Worm (Caenorhabditis elegans) whole organism, L2 larva: ENCODE results near the gene T24B8.3.

ENCODE experiments used
- R02D3.7 ChIP-seq: fragments of 150-350 bp; optimal IDR thresholded peaks from 2 replicates; lab custom pipeline; 2014; ENCODE audit warnings: missing biosample characterization, missing genetic modification characterization
- ZK546.5 ChIP-seq: sonication (generic microtip); optimal IDR thresholded peaks from 2 replicates; lab custom pipeline; 2017; ENCODE audit warnings: missing biosample characterization, missing genetic modification characterization
- ama-1 ChIP-seq: fragments of 150-350 bp; optimal IDR thresholded peaks from 2 replicates; lab custom pipeline; 2018; ENCODE audit warnings: inconsistent platforms
- nhr-10 ChIP-seq: sonication (generic microtip); optimal IDR thresholded peaks from 2 replicates; lab custom pipeline; 2017; ENCODE audit warnings: missing biosample characterization, missing genetic modification characterization
- nhr-12 ChIP-seq: fragments of 150-350 bp; optimal IDR thresholded peaks from 2 replicates; lab custom pipeline; 2014; ENCODE audit warnings: missing biosample characterization, missing genetic modification characterization
- nhr-237 ChIP-seq: fragments of 150-350 bp; optimal IDR thresholded peaks from 2 replicates; lab custom pipeline; 2014; ENCODE audit warnings: missing biosample characterization, missing genetic modification characterization
- nhr-25 ChIP-seq: fragments of 150-350 bp; sonication (generic microtip); optimal IDR thresholded peaks from 3 replicates; lab custom pipeline; 2014; ENCODE audit warnings: missing biosample characterization, missing genetic modification characterization
- peb-1 ChIP-seq: fragments of 150-350 bp; optimal IDR thresholded peaks from 2 replicates; lab custom pipeline; 2014; ENCODE audit warnings: missing biosample characterization, missing genetic modification characterization
- sma-3 ChIP-seq: sonication (generic microtip); optimal IDR thresholded peaks from 2 replicates; lab custom pipeline; 2016; ENCODE audit warnings: missing genetic modification reagents, missing genetic modification characterization, missing compliant biosample characterization
- sma-9 ChIP-seq, 2 experiments: fragments of 150-350 bp in 1 of 2; sonication (generic microtip) in 1 of 2; optimal IDR thresholded peaks; 2 replicates each; lab custom pipeline; 2014 to 2016; ENCODE audit warnings: missing genetic modification characterization in 2 of 2, mild to moderate bottlenecking in 1 of 2, missing biosample characterization in 1 of 2, missing compliant biosample characterization in 1 of 2, missing genetic modification reagents in 1 of 2, moderate library complexity in 1 of 2
- unc-62 ChIP-seq: fragments of 150-350 bp; optimal IDR thresholded peaks from 2 replicates; lab custom pipeline; 2014; ENCODE audit warnings: missing biosample characterization, missing genetic modification reagents, missing genetic modification characterization
- ztf-11 ChIP-seq: sonication (generic microtip); optimal IDR thresholded peaks from 2 replicates; lab custom pipeline; 2017; ENCODE audit warnings: missing biosample characterization, missing genetic modification characterization

DNA sequence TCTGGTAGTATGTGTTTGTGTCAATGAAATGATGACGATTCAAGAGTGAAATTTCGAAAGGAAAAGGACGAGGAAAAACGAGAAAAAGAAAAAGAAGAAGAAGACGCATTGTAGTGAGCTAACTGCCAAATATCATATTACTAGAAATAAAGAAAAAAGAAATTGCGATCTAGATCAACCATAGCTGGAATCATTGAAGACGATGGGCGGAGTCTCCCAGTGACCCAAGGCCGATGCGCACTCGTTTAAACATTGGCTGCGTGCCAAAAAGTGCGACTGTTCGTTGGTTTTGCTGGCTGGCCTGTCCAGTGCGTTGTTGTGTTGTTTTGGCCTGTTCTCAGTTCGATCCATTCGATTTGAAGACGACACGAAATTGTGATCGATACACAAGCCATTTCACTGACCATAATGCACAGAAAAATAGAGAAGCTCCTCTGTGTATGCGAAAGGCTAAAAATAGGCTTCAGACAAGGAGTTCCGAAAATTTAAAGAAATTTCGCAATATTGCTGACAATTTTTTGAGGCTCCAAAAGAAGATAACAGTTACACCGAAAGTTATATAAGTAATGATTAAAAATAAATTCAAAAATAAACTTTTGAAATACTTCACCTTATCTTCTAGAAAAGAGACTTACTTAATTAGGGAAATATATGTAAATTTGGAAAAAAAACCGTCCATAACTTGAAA, 1.5 kb upstream of the T24B8.3 start:
- TF ChIP-seq ztf-11 (tag; lab: Kevin White, UChicago) (no peak), peb-1 (tag; lab: Kevin White, UChicago) (no peak), sma-9 (GFP tag; optimal IDR thresholded peaks at IDR 0.05; lab: Kevin White, UChicago) (no peak), sma-9 (tag; optimal IDR thresholded peaks at IDR 0.05; lab: Kevin White, UChicago) (no peak), sma-3 (GFP tag; lab: Kevin White, UChicago) (no peak), unc-62 (GFP tag; lab: Kevin White, UChicago) (no peak), nhr-25 (tag; lab: Kevin White, UChicago) (peak; percentile 40), ama-1 (no peak), nhr-12 (tag; lab: Kevin White, UChicago) (no peak), nhr-10 (tag; lab: Kevin White, UChicago) (no peak), nhr-237 (tag; lab: Kevin White, UChicago) (no peak), R02D3.7 (tag; lab: Kevin White, UChicago) (no peak), ZK546.5 (tag; lab: Kevin White, UChicago) (no peak)
